Worm (Caenorhabditis elegans) whole organism, L1 larva: ENCODE data around the gene twk-21.

Experiments
- C16A3.4 ChIP-seq: fragments of 150-350 bp; optimal IDR thresholded peaks from 2 replicates; lab custom pipeline; 2014; ENCODE audit warnings: missing biosample characterization, missing genetic modification characterization
- F16B12.6 ChIP-seq: fragments of 150-350 bp; optimal IDR thresholded peaks from 2 replicates; lab custom pipeline; 2014; ENCODE audit warnings: missing biosample characterization, missing genetic modification characterization
- Y116A8C.19 ChIP-seq: sonication (generic microtip); optimal IDR thresholded peaks from 2 replicates; lab custom pipeline; 2016; ENCODE audit warnings: missing compliant biosample characterization, missing genetic modification characterization, borderline replicate concordance
- aha-1 ChIP-seq: fragments of 150-350 bp; optimal IDR thresholded peaks from 2 replicates; lab custom pipeline; 2014; ENCODE audit warnings: missing biosample characterization, missing genetic modification characterization
- alr-1 ChIP-seq: fragments of 200-800 bp; sonication (Bioruptor generic); optimal IDR thresholded peaks from 2 replicates; lab custom pipeline; 2018; ENCODE audit warnings: borderline replicate concordance, mild to moderate bottlenecking, missing genetic modification characterization, missing compliant biosample characterization
- ceh-63 ChIP-seq: fragments of 200-800 bp; sonication (Bioruptor generic); optimal IDR thresholded peaks from 2 replicates; lab custom pipeline; 2018; ENCODE audit warnings: mild to moderate bottlenecking, missing genetic modification characterization, missing compliant biosample characterization
- ceh-82 ChIP-seq, 3 experiments: fragments of 150-350 bp in 1 of 3; sonication (generic microtip) in 2 of 3; optimal IDR thresholded peaks; 2 replicates each; lab custom pipeline; 2014 to 2017; ENCODE audit warnings: missing biosample characterization in 3 of 3, missing genetic modification characterization in 3 of 3
- ceh-90 ChIP-seq: sonication (generic microtip); optimal IDR thresholded peaks from 2 replicates; lab custom pipeline; 2016; ENCODE audit warnings: missing genetic modification characterization, missing compliant biosample characterization
- dsc-1 ChIP-seq: sonication (generic microtip); optimal IDR thresholded peaks from 2 replicates; lab custom pipeline; 2016; ENCODE audit warnings: mild to moderate bottlenecking, missing genetic modification characterization, missing compliant biosample characterization
- efl-1 ChIP-seq, 4 experiments: fragments of 150-350 bp; optimal IDR thresholded peaks in 3 of 4; peaks in 1 of 4; 1 replicate in 1 of 4; 2 replicates in 3 of 4; lab custom pipeline; 2014; ENCODE audit warnings: missing biosample characterization in 2 of 4, missing genetic modification characterization in 2 of 4, missing genetic modification reagents in 2 of 4
- efl-3 ChIP-seq: fragments of 200-800 bp; sonication (Bioruptor generic); optimal IDR thresholded peaks from 2 replicates; lab custom pipeline; 2018; ENCODE audit warnings: mild to moderate bottlenecking, missing genetic modification characterization, missing compliant biosample characterization
- egl-13 ChIP-seq: sonication (generic microtip); optimal IDR thresholded peaks from 2 replicates; lab custom pipeline; 2016; ENCODE audit warnings: missing genotype, missing genetic modification reagents, missing genetic modification characterization, missing compliant biosample characterization
- elt-2 ChIP-seq: sonication (generic microtip); optimal IDR thresholded peaks from 2 replicates; lab custom pipeline; 2016; ENCODE audit warnings: missing genetic modification characterization, mild to moderate bottlenecking, inconsistent platforms, missing compliant biosample characterization, missing genetic modification reagents
- fkh-8 ChIP-seq: sonication (generic microtip); optimal IDR thresholded peaks from 2 replicates; lab custom pipeline; 2016; ENCODE audit warnings: mild to moderate bottlenecking, missing genetic modification characterization, missing compliant biosample characterization
- fos-1 ChIP-seq: fragments of 150-350 bp; optimal IDR thresholded peaks from 2 replicates; lab custom pipeline; 2014; ENCODE audit warnings: missing biosample characterization, missing genetic modification characterization
- hpl-2 ChIP-seq: fragments of 150-350 bp; optimal IDR thresholded peaks from 2 replicates; lab custom pipeline; 2014; ENCODE audit warnings: missing biosample characterization, missing genetic modification reagents, missing genetic modification characterization
- irx-1 ChIP-seq: sonication (generic microtip); optimal IDR thresholded peaks from 2 replicates; lab custom pipeline; 2016; ENCODE audit warnings: missing genetic modification characterization, missing compliant biosample characterization
- isw-1 ChIP-seq: fragments of 200-800 bp; sonication (Bioruptor generic); IDR thresholded peaks from 2 replicates; pipeline ENCODE4 v1.3.6; 2022; ENCODE audit warnings: missing genetic modification characterization, missing compliant biosample characterization
- jun-1 ChIP-seq: fragments of 150-350 bp; optimal IDR thresholded peaks from 2 replicates; lab custom pipeline; 2014; ENCODE audit warnings: missing biosample characterization, missing genetic modification reagents, missing genetic modification characterization
- lin-14 ChIP-seq: fragments of 200-800 bp; sonication (Bioruptor generic); optimal IDR thresholded peaks from 2 replicates; lab custom pipeline; 2018; ENCODE audit warnings: mild to moderate bottlenecking, missing genetic modification characterization, moderate library complexity, missing compliant biosample characterization
- lin-15B ChIP-seq: fragments of 150-350 bp; sonication (generic microtip); optimal IDR thresholded peaks from 3 replicates; lab custom pipeline; 2014; ENCODE audit warnings: missing biosample characterization, missing genetic modification characterization
- lin-39 ChIP-seq: fragments of 150-350 bp; optimal IDR thresholded peaks from 2 replicates; lab custom pipeline; 2014; ENCODE audit warnings: missing biosample characterization, missing genetic modification reagents, missing genetic modification characterization
- mab-9 ChIP-seq: fragments of 200-800 bp; sonication (Bioruptor generic); IDR thresholded peaks from 2 replicates; pipeline ENCODE4 v1.3.6; 2022; ENCODE audit warnings: missing genetic modification reagents, missing genetic modification characterization, missing compliant biosample characterization
- mef-2 ChIP-seq: fragments of 150-350 bp; optimal IDR thresholded peaks from 2 replicates; lab custom pipeline; 2014; ENCODE audit warnings: missing biosample characterization, missing genetic modification characterization
- mep-1 ChIP-seq: fragments of 150-350 bp; optimal IDR thresholded peaks from 2 replicates; lab custom pipeline; 2014; ENCODE audit warnings: missing biosample characterization, missing genetic modification characterization
- nhr-28 ChIP-seq: fragments of 150-350 bp; optimal IDR thresholded peaks from 2 replicates; lab custom pipeline; 2014; ENCODE audit warnings: missing biosample characterization, missing genetic modification characterization
- nhr-47 ChIP-seq: sonication (generic microtip); optimal IDR thresholded peaks from 2 replicates; lab custom pipeline; 2016; ENCODE audit warnings: mild to moderate bottlenecking, missing genetic modification characterization, moderate library complexity, missing compliant biosample characterization
- nhr-84 ChIP-seq: sonication (generic microtip); optimal IDR thresholded peaks from 2 replicates; lab custom pipeline; 2017; ENCODE audit warnings: missing biosample characterization, missing genetic modification characterization
- nhr-85 ChIP-seq: sonication (generic microtip); peaks from one replicate; lab custom pipeline; 2016; ENCODE audit warnings: missing genetic modification characterization, inconsistent platforms, missing compliant biosample characterization
- pag-3 ChIP-seq: sonication (generic microtip); optimal IDR thresholded peaks from 2 replicates; lab custom pipeline; 2017; ENCODE audit warnings: missing genetic modification characterization, mild to moderate bottlenecking, missing compliant biosample characterization, antibody characterized with exemption, borderline replicate concordance; ENCODE audit not compliant: insufficient read depth
- pqm-1 ChIP-seq: sonication (generic microtip); optimal IDR thresholded peaks from 3 replicates; lab custom pipeline; 2017; ENCODE audit warnings: missing biosample characterization, missing genetic modification characterization
- rnt-1 ChIP-seq: sonication (generic microtip); optimal IDR thresholded peaks from 2 replicates; lab custom pipeline; 2016; ENCODE audit warnings: mild to moderate bottlenecking, missing genetic modification characterization, moderate library complexity, missing compliant biosample characterization
- snpc-4 ChIP-seq: fragments of 150-350 bp; optimal IDR thresholded peaks from 2 replicates; lab custom pipeline; 2014; ENCODE audit warnings: missing biosample characterization, missing genetic modification characterization
- sox-4 ChIP-seq: sonication (generic microtip); optimal IDR thresholded peaks from 2 replicates; lab custom pipeline; 2016; ENCODE audit warnings: missing genetic modification characterization, missing compliant biosample characterization
- tbx-2 ChIP-seq: sonication (generic microtip); optimal IDR thresholded peaks from 2 replicates; lab custom pipeline; 2016; ENCODE audit warnings: missing genetic modification characterization, missing compliant biosample characterization
- tlp-1 ChIP-seq: fragments of 150-350 bp; optimal IDR thresholded peaks from 2 replicates; lab custom pipeline; 2014; ENCODE audit warnings: missing biosample characterization, missing genetic modification characterization
- unc-62 ChIP-seq: fragments of 150-350 bp; optimal IDR thresholded peaks from 2 replicates; lab custom pipeline; 2014; ENCODE audit warnings: missing biosample characterization, missing genetic modification reagents, missing genetic modification characterization
- unc-86 ChIP-seq: sonication (generic microtip); optimal IDR thresholded peaks from 2 replicates; lab custom pipeline; 2016; ENCODE audit warnings: missing genetic modification characterization, missing compliant biosample characterization
- unc-98 ChIP-seq: fragments of 200-800 bp; sonication (Bioruptor generic); IDR thresholded peaks from 2 replicates; pipeline ENCODE4 v1.3.6; 2022; ENCODE audit warnings: missing genetic modification characterization, missing compliant biosample characterization
- vab-15 ChIP-seq: sonication (generic microtip); optimal IDR thresholded peaks from 2 replicates; lab custom pipeline; 2017; ENCODE audit warnings: missing genotype, mild to moderate bottlenecking, missing genetic modification characterization, missing compliant biosample characterization
- xbp-1 ChIP-seq: sonication (generic microtip); optimal IDR thresholded peaks from 2 replicates; lab custom pipeline; 2016; ENCODE audit warnings: missing genetic modification characterization, missing compliant biosample characterization
- zag-1 ChIP-seq: fragments of 150-350 bp; optimal IDR thresholded peaks from 2 replicates; lab custom pipeline; 2014; ENCODE audit warnings: missing biosample characterization, missing genetic modification characterization
- zip-4 ChIP-seq: fragments of 200-800 bp; sonication (Bioruptor generic); optimal IDR thresholded peaks from 2 replicates; lab custom pipeline; 2018; ENCODE audit warnings: mild to moderate bottlenecking, missing genetic modification characterization, moderate library complexity, missing compliant biosample characterization

Gene twk-21

ce11 chrX:16331932-16332485 lies 32.3 kb downstream of the twk-21 start, which contains the start of gene taf-3 (continued):
- TF ChIP-seq tlp-1 (tag; lab: Kevin White, UChicago) (no peak), irx-1 (tag; lab: Kevin White, UChicago) (peak; percentile 20), fos-1 (tag; lab: Kevin White, UChicago) (peak; percentile 47), nhr-85 (tag; lab: Kevin White, UChicago) (peak; percentile 35), lin-39 (no peak), rnt-1 (tag; lab: Kevin White, UChicago) (peak; percentile 62), isw-1 (GFP tag; lab: Robert Waterston, UW) (no peak), unc-98 (GFP tag; lab: Robert Waterston, UW) (no peak), tbx-2 (tag; lab: Kevin White, UChicago) (peak; percentile 43)

- TF ChIP-seq xbp-1 (tag; lab: Kevin White, UChicago) (no peak), egl-13 (tag; lab: Kevin White, UChicago) (no peak), zip-4 (GFP tag; lab: Kevin White, UChicago) (no peak), mab-9 (GFP tag; lab: Robert Waterston, UW) (no peak), nhr-84 (no peak), jun-1 (tag; lab: Kevin White, UChicago) (no peak), aha-1 (no peak), unc-62 (GFP tag; lab: Kevin White, UChicago) (no peak), efl-3 (no peak), pqm-1 (tag; lab: Kevin White, UChicago) (no peak), sox-4 (tag; lab: Kevin White, UChicago) (no peak), lin-15B (no peak), ceh-82 (tag; optimal IDR thresholded peaks at IDR 0.05; lab: Kevin White, UChicago) (no peak), dsc-1 (tag; lab: Kevin White, UChicago) (no peak), rnt-1 (tag; lab: Kevin White, UChicago) (no peak), fkh-8 (tag; lab: Kevin White, UChicago) (no peak), nhr-28 (tag; lab: Kevin White, UChicago) (no peak), mep-1 (tag; lab: Kevin White, UChicago) (no peak), ceh-90 (tag; lab: Kevin White, UChicago) (no peak)
Observed at ce11 chrX:16335396-16335795, 35.7 kb downstream of the twk-21 start.

DNA sequence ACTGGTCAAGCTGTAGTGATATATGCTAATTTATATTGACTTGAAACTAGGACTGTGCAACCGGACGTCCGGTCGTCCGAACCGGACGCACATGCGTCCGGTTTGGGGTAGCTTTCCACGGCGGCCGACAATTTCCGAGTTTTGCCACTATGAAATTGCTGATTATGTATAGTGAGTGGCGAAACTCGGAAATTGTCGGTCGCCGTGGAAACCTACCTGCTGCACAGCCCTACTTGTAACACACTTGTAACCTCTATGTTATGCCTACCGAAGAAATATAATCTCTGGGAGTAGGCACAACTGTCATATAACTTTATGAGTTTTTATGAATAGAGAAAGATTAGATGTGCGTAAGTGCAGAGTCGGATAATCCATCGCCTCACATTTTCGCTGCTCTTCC lies 37.2 kb downstream of the twk-21 start:
- TF ChIP-seq snpc-4 (tag; lab: Kevin White, UChicago) (peak; percentile 50), isw-1 (GFP tag; lab: Robert Waterston, UW) (no peak)

DNA sequence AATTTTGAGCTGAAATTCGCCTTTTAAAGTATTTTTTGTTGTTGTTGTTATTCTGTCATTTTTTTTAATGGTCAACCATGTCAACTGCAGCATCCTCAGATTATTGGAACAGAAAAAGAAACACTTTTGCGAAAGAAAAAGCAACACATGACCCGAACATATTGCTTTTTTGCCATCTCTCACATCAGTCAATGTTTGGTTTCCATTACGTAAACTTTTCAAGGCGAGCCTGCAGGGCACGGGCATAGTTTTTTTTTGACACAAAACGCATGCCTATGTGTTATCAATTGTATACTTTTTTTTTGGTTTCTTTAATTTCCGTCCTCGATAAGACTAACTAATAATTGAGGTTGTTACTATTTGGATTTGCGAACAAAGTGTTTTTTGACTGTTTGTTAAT lies 37.7 kb downstream of the twk-21 start:
- TF ChIP-seq C16A3.4 (tag; lab: Kevin White, UChicago): no peak
- peak; percentile 39 for TF ChIP-seq elt-2 (tag; lab: Kevin White, UChicago)
- no peak for TF ChIP-seq isw-1 (GFP tag; lab: Robert Waterston, UW)
- no peak for TF ChIP-seq vab-15 (tag; lab: Kevin White, UChicago)
- TF ChIP-seq aha-1: no peak
- no peak for TF ChIP-seq xbp-1 (tag; lab: Kevin White, UChicago)
- TF ChIP-seq lin-14 (GFP tag; lab: Kevin White, UChicago): peak; percentile 0

ce11 chrX:16339207-16339606 lies 39.5 kb downstream of the twk-21 start:
- TF ChIP-seq efl-1 (optimal IDR thresholded peaks at IDR 0.05; lab: Kevin White, UChicago) (no peak), efl-1 (GFP tag; optimal IDR thresholded peaks at IDR 0.05 in 1 of 2; lab: Kevin White, UChicago) (no peak), lin-14 (GFP tag; lab: Kevin White, UChicago) (peak; percentile 47), unc-86 (tag; lab: Kevin White, UChicago) (peak; percentile 4), hpl-2 (GFP tag; lab: Kevin White, UChicago) (no peak), dsc-1 (tag; lab: Kevin White, UChicago) (peak; percentile 79), F16B12.6 (tag; lab: Kevin White, UChicago) (no peak), ceh-63 (GFP tag; lab: Kevin White, UChicago) (no peak), alr-1 (no peak), pag-3 (no peak), mef-2 (no peak), zag-1 (tag; lab: Kevin White, UChicago) (no peak), nhr-28 (tag; lab: Kevin White, UChicago) (no peak), nhr-47 (tag; lab: Kevin White, UChicago) (no peak), Y116A8C.19 (no peak)
